Worm (Caenorhabditis elegans): ENCODE results near the gene vha-1.

The vha-1 gene

ce11 chrIII:9744525-9744924 lies 36.5 kb upstream of the vha-1 start:
- TF ChIP-seq nfya-1 (tag; optimal IDR thresholded peaks at IDR 0.05; ENCODE audit: insufficient read depth): peak; percentile 31
- TF ChIP-seq nhr-28 (tag; optimal IDR thresholded peaks at IDR 0.05): no peak
- TF ChIP-seq fos-1 (tag; optimal IDR thresholded peaks at IDR 0.05): no peak

ce11 chrIII:9745333-9745897 lies 35.6 kb upstream of the vha-1 start:
- peak; percentile 43 for TF ChIP-seq egl-5 (tag; optimal IDR thresholded peaks at IDR 0.05)
- TF ChIP-seq ceh-82 (tag; optimal IDR thresholded peaks at IDR 0.05): no peak

ce11 chrIII:9746665-9747064 lies 34.4 kb upstream of the vha-1 start:
- TF ChIP-seq fos-1 (tag; optimal IDR thresholded peaks at IDR 0.05): no peak
- no peak for TF ChIP-seq skn-1 (tag; optimal IDR thresholded peaks at IDR 0.05)
- TF ChIP-seq ceh-9 (tag; optimal IDR thresholded peaks at IDR 0.05): no peak
- no peak for TF ChIP-seq nfya-1 (tag; optimal IDR thresholded peaks at IDR 0.05; ENCODE audit: insufficient read depth)
- TF ChIP-seq nhr-67 (tag; optimal IDR thresholded peaks at IDR 0.05): no peak
- no peak for TF ChIP-seq lin-15B (tag; optimal IDR thresholded peaks at IDR 0.05)
- no peak for TF ChIP-seq egl-27 (tag; optimal IDR thresholded peaks at IDR 0.05)

- TF ChIP-seq nhr-25 (tag; optimal IDR thresholded peaks at IDR 0.05) (peak; percentile 40), lin-15B (tag; optimal IDR thresholded peaks at IDR 0.05) (peak; percentile 65), nhr-23 (tag; optimal IDR thresholded peaks at IDR 0.05) (peak; percentile 2), mml-1 (tag; optimal IDR thresholded peaks at IDR 0.05) (no peak), snpc-4 (tag; optimal IDR thresholded peaks at IDR 0.05) (no peak), pha-4 (tag; optimal IDR thresholded peaks at IDR 0.05) (peak; percentile 69), ceh-9 (tag; optimal IDR thresholded peaks at IDR 0.05) (no peak), elt-3 (tag; optimal IDR thresholded peaks at IDR 0.05) (no peak), jun-1 (tag; optimal IDR thresholded peaks at IDR 0.05) (no peak), zag-1 (tag; optimal IDR thresholded peaks at IDR 0.05) (no peak), nhr-76 (tag; optimal IDR thresholded peaks at IDR 0.05) (no peak), ama-1 (optimal IDR thresholded peaks at IDR 0.05) (no peak), sea-2 (GFP tag; optimal IDR thresholded peaks at IDR 0.05) (no peak), tbx-2 (tag; optimal IDR thresholded peaks at IDR 0.05) (no peak), pqm-1 (tag; optimal IDR thresholded peaks at IDR 0.05) (no peak), nhr-43 (tag; optimal IDR thresholded peaks at IDR 0.05; ENCODE audit: poor library complexity, severe bottlenecking) (no peak), mdl-1 (tag; optimal IDR thresholded peaks at IDR 0.05) (no peak), unc-39 (tag; optimal IDR thresholded peaks at IDR 0.05) (no peak), elt-1 (tag; optimal IDR thresholded peaks at IDR 0.05) (no peak), nhr-12 (tag; optimal IDR thresholded peaks at IDR 0.05) (no peak), ZK546.5 (tag; optimal IDR thresholded peaks at IDR 0.05) (no peak), nfya-1 (tag; optimal IDR thresholded peaks at IDR 0.05; ENCODE audit: insufficient read depth) (peak; percentile 73), unc-62 (GFP tag; optimal IDR thresholded peaks at IDR 0.05) (no peak), egl-5 (tag; optimal IDR thresholded peaks at IDR 0.05) (no peak), nhr-67 (tag; optimal IDR thresholded peaks at IDR 0.05) (no peak), nhr-237 (tag; optimal IDR thresholded peaks at IDR 0.05) (no peak), fos-1 (tag; optimal IDR thresholded peaks at IDR 0.05) (no peak), R02D3.7 (tag; optimal IDR thresholded peaks at IDR 0.05) (no peak)
Observed at ce11 chrIII:9747133-9747532, 33.9 kb upstream of the vha-1 start, which contains the start of the genes iff-1 and cdk-1. Gene iff-1 (minus strand): TSS chrIII:9747193. Gene cdk-1 (plus strand): TSS chrIII:9747472.

ce11 chrIII:9748694-9749093 lies 32.4 kb upstream of the vha-1 start, which contains the start of gene T05G5.4:
Gene T05G5.4 (plus strand): TSS chrIII:9748934.
- no peak for TF ChIP-seq elt-2 (tag; optimal IDR thresholded peaks at IDR 0.05)
- no peak for TF ChIP-seq fkh-10 (GFP tag; optimal IDR thresholded peaks at IDR 0.05)
- no peak for TF ChIP-seq pqm-1 (tag; optimal IDR thresholded peaks at IDR 0.05)
- TF ChIP-seq snpc-4 (tag; optimal IDR thresholded peaks at IDR 0.05): no peak
- no peak for TF ChIP-seq ZK546.5 (tag; optimal IDR thresholded peaks at IDR 0.05)
- TF ChIP-seq fkh-2 (tag; optimal IDR thresholded peaks at IDR 0.05): no peak
- TF ChIP-seq nhr-67 (tag; optimal IDR thresholded peaks at IDR 0.05): no peak
- no peak for TF ChIP-seq nhr-28 (tag; optimal IDR thresholded peaks at IDR 0.05)
- TF ChIP-seq nhr-76 (tag; optimal IDR thresholded peaks at IDR 0.05): no peak
- TF ChIP-seq unc-62 (GFP tag; optimal IDR thresholded peaks at IDR 0.05): no peak
- no peak for TF ChIP-seq ceh-28 (tag; optimal IDR thresholded peaks at IDR 0.05)
- no peak for TF ChIP-seq egl-5 (tag; optimal IDR thresholded peaks at IDR 0.05)
- TF ChIP-seq nhr-25 (tag; optimal IDR thresholded peaks at IDR 0.05): no peak
- TF ChIP-seq lin-39 (tag; optimal IDR thresholded peaks at IDR 0.05): no peak
- TF ChIP-seq lin-15B (tag; optimal IDR thresholded peaks at IDR 0.05): no peak
- no peak for TF ChIP-seq ceh-82 (tag; optimal IDR thresholded peaks at IDR 0.05)
- TF ChIP-seq fos-1 (tag; optimal IDR thresholded peaks at IDR 0.05): no peak
- TF ChIP-seq nhr-11 (tag; optimal IDR thresholded peaks at IDR 0.05): no peak
- no peak for TF ChIP-seq lsy-12 (tag; optimal IDR thresholded peaks at IDR 0.05)
